Worm (Caenorhabditis elegans): Measurements from ENCODE around the gene vps-15.

DNA sequence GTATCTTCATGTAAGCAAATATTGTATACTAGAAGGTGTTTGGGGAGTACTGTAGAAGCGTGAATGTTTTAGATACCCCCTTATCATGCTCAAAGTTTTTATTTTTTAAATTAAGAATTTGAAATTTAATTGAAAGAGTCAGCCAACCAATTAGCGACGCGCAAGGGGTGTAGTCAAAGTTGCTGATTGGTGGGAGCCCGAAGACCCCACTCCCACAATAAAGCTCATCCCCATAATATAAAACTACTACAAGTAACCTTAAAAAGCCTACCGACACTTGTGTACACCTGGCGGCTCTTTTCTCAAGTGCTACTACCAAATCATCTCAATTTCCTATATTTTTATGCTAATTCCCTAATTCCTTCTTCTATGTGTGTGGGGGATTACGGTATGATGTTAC is 15.9 kb downstream of the vps-15 start:
- TF ChIP-seq elt-1 (tag; optimal IDR thresholded peaks at IDR 0.05; ENCODE audit: borderline replicate concordance, insufficient read depth) (no peak), nhr-12 (tag; optimal IDR thresholded peaks at IDR 0.05) (no peak), pha-4 (tag; optimal IDR thresholded peaks at IDR 0.05) (no peak), elt-3 (tag; optimal IDR thresholded peaks at IDR 0.05) (no peak), tbx-8 (GFP tag; optimal IDR thresholded peaks at IDR 0.05) (no peak), ztf-11 (tag; optimal IDR thresholded peaks at IDR 0.05) (no peak), sem-2 (GFP tag; optimal IDR thresholded peaks at IDR 0.05) (no peak), bed-3 (GFP tag; optimal IDR thresholded peaks at IDR 0.05) (no peak), mab-5 (tag; optimal IDR thresholded peaks at IDR 0.05) (no peak), snpc-4 (tag; optimal IDR thresholded peaks at IDR 0.05) (no peak), lsy-2 (tag; optimal IDR thresholded peaks at IDR 0.05) (no peak)
